Worm (Caenorhabditis elegans) whole organism, L3 larva: Measurements from ENCODE around the gene Y97E10AR.3.

ENCODE experiments used
- R02D3.7 ChIP-seq: fragments of 150-350 bp; optimal IDR thresholded peaks from 2 replicates; lab custom pipeline; 2014; ENCODE audit warnings: missing biosample characterization, missing genetic modification characterization
- ZK546.5 ChIP-seq: sonication (generic microtip); optimal IDR thresholded peaks from 2 replicates; lab custom pipeline; 2017; ENCODE audit warnings: missing biosample characterization, missing genetic modification characterization
- aly-2 ChIP-seq: fragments of 150-350 bp; optimal IDR thresholded peaks from 2 replicates; lab custom pipeline; 2014; ENCODE audit warnings: missing biosample characterization, missing genetic modification characterization
- ama-1 ChIP-seq: fragments of 150-350 bp; optimal IDR thresholded peaks from 2 replicates; lab custom pipeline; 2018
- ceh-16 ChIP-seq: sonication (generic microtip); optimal IDR thresholded peaks from 2 replicates; lab custom pipeline; 2017; ENCODE audit warnings: missing biosample characterization, missing genetic modification characterization
- ceh-28 ChIP-seq: fragments of 150-350 bp; optimal IDR thresholded peaks from 2 replicates; lab custom pipeline; 2014; ENCODE audit warnings: missing biosample characterization, missing genetic modification reagents, missing genetic modification characterization
- ceh-9 ChIP-seq: sonication (generic microtip); optimal IDR thresholded peaks from 2 replicates; lab custom pipeline; 2018; ENCODE audit warnings: missing biosample characterization, missing genetic modification characterization
- egl-27 ChIP-seq: sonication (generic microtip); optimal IDR thresholded peaks from 4 replicates; lab custom pipeline; 2017; ENCODE audit warnings: missing biosample characterization, missing genetic modification reagents, missing genetic modification characterization
- elt-1 ChIP-seq: fragments of 150-350 bp; optimal IDR thresholded peaks from 2 replicates; lab custom pipeline; 2014; ENCODE audit warnings: missing biosample characterization, missing genetic modification characterization
- elt-2 ChIP-seq: sonication (generic microtip); optimal IDR thresholded peaks from 2 replicates; lab custom pipeline; 2016; ENCODE audit warnings: missing genetic modification reagents, mild to moderate bottlenecking, missing genetic modification characterization, missing compliant biosample characterization
- elt-3 ChIP-seq, 3 experiments: fragments of 150-350 bp in 1 of 3; sonication (generic microtip) in 2 of 3; optimal IDR thresholded peaks; 2 replicates in 2 of 3; 4 replicates in 1 of 3; lab custom pipeline; 2014 to 2017; ENCODE audit warnings: missing biosample characterization in 3 of 3, missing genetic modification characterization in 3 of 3
- eor-1 ChIP-seq, 2 experiments: fragments of 150-350 bp; optimal IDR thresholded peaks; 2 replicates each; lab custom pipeline; 2014 to 2018; ENCODE audit warnings: missing biosample characterization in 2 of 2, missing genetic modification characterization in 2 of 2
- fkh-10 ChIP-seq: sonication (generic microtip); optimal IDR thresholded peaks from 2 replicates; lab custom pipeline; 2017; ENCODE audit warnings: missing biosample characterization, missing genetic modification reagents, missing genetic modification characterization
- fkh-2 ChIP-seq: fragments of 150-350 bp; optimal IDR thresholded peaks from 2 replicates; lab custom pipeline; 2014; ENCODE audit warnings: missing biosample characterization, missing genetic modification reagents, missing genetic modification characterization
- hmg-11 ChIP-seq: sonication (generic microtip); optimal IDR thresholded peaks from 2 replicates; lab custom pipeline; 2016; ENCODE audit warnings: missing genetic modification characterization, missing compliant biosample characterization
- jun-1 ChIP-seq: fragments of 150-350 bp; optimal IDR thresholded peaks from 2 replicates; lab custom pipeline; 2014; ENCODE audit warnings: missing biosample characterization, missing genetic modification reagents, missing genetic modification characterization
- lin-15B ChIP-seq: fragments of 150-350 bp; optimal IDR thresholded peaks from 2 replicates; lab custom pipeline; 2014; ENCODE audit warnings: missing biosample characterization, missing genetic modification characterization
- lin-39 ChIP-seq: fragments of 150-350 bp; optimal IDR thresholded peaks from 2 replicates; lab custom pipeline; 2018; ENCODE audit warnings: missing biosample characterization, missing genetic modification reagents, missing genetic modification characterization
- lsy-12 ChIP-seq: sonication (generic microtip); optimal IDR thresholded peaks from 2 replicates; lab custom pipeline; 2016; ENCODE audit warnings: mild to moderate bottlenecking, missing genetic modification characterization, missing compliant biosample characterization
- mdl-1 ChIP-seq: fragments of 150-350 bp; optimal IDR thresholded peaks from 2 replicates; lab custom pipeline; 2014; ENCODE audit warnings: missing biosample characterization, missing genetic modification characterization
- mml-1 ChIP-seq: fragments of 150-350 bp; sonication (generic microtip); optimal IDR thresholded peaks from 3 replicates; lab custom pipeline; 2014; ENCODE audit warnings: missing biosample characterization, missing genetic modification characterization
- nfya-1 ChIP-seq: sonication (generic microtip); optimal IDR thresholded peaks from 2 replicates; lab custom pipeline; 2017; ENCODE audit warnings: missing genetic modification characterization, mild to moderate bottlenecking, missing compliant biosample characterization, antibody characterized with exemption, moderate library complexity; ENCODE audit not compliant: insufficient read depth
- nhr-12 ChIP-seq: fragments of 150-350 bp; optimal IDR thresholded peaks from 2 replicates; lab custom pipeline; 2014; ENCODE audit warnings: missing biosample characterization, missing genetic modification characterization
- nhr-23 ChIP-seq: fragments of 150-350 bp; optimal IDR thresholded peaks from 2 replicates; lab custom pipeline; 2014; ENCODE audit warnings: missing biosample characterization, missing genetic modification reagents, missing genetic modification characterization
- nhr-237 ChIP-seq: fragments of 150-350 bp; optimal IDR thresholded peaks from 2 replicates; lab custom pipeline; 2014; ENCODE audit warnings: missing biosample characterization, missing genetic modification characterization
- nhr-25 ChIP-seq: sonication (generic microtip); optimal IDR thresholded peaks from 2 replicates; lab custom pipeline; 2017; ENCODE audit warnings: missing biosample characterization, missing genetic modification characterization
- nhr-28 ChIP-seq: fragments of 150-350 bp; optimal IDR thresholded peaks from 2 replicates; lab custom pipeline; 2014; ENCODE audit warnings: missing biosample characterization, missing genetic modification characterization
- nhr-43 ChIP-seq: sonication (generic microtip); optimal IDR thresholded peaks from 2 replicates; lab custom pipeline; 2016; ENCODE audit warnings: mild to moderate bottlenecking, missing genetic modification characterization, missing compliant biosample characterization; ENCODE audit not compliant: poor library complexity, severe bottlenecking
- nhr-76 ChIP-seq: fragments of 150-350 bp; sonication (generic microtip); optimal IDR thresholded peaks from 5 replicates; lab custom pipeline; 2014; ENCODE audit warnings: missing biosample characterization, missing genetic modification characterization
- pha-4 ChIP-seq: fragments of 150-350 bp; optimal IDR thresholded peaks from 2 replicates; lab custom pipeline; 2014; ENCODE audit warnings: missing biosample characterization, missing genetic modification reagents, missing genetic modification characterization
- pqm-1 ChIP-seq: fragments of 150-350 bp; optimal IDR thresholded peaks from 2 replicates; lab custom pipeline; 2017; ENCODE audit warnings: missing biosample characterization, missing genetic modification characterization, inconsistent platforms
- snpc-4 ChIP-seq: fragments of 150-350 bp; optimal IDR thresholded peaks from 2 replicates; lab custom pipeline; 2014; ENCODE audit warnings: missing biosample characterization, missing genetic modification characterization
- tbx-2 ChIP-seq: sonication (generic microtip); optimal IDR thresholded peaks from 2 replicates; lab custom pipeline; 2016; ENCODE audit warnings: mild to moderate bottlenecking, missing genetic modification characterization, missing compliant biosample characterization
- ztf-11 ChIP-seq: fragments of 150-350 bp; optimal IDR thresholded peaks from 2 replicates; lab custom pipeline; 2014; ENCODE audit warnings: missing biosample characterization, missing genetic modification characterization
- ztf-4 ChIP-seq: fragments of 150-350 bp; optimal IDR thresholded peaks from 2 replicates; lab custom pipeline; 2014; ENCODE audit warnings: missing biosample characterization, missing genetic modification characterization

Gene Y97E10AR.3

DNA sequence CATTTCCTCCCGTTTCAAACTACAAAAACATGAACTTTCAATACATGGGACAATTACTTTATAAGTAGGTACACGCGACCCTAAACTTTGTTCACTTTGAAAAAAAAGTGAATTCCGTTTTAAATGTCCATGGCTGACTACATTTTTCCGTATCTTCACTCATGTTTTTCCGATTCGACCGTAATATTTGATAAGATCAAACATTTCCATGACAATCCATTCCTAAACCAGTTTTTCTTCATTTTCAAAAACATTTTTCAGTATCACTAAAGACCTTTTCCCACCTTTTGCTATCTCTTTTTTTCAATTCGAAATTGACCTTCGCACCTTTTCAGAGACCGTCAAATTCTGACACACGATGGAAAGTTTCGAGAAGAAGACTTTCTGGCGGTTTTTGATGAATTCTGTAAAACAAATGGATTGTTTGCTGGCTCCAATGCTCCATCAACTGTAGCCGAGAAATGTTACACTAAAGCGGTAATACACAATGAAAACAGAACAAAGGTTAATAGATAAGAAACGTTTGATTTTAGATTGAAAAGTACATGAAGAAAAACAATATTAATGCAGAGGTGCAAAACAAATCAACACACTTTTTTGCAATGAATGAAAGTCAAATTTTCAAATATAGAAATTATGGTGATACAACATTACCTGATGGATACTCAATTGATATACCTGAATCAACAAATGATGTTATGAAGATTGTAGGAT, 20.3 kb upstream of the Y97E10AR.3 start:
- TF ChIP-seq fkh-10 (GFP tag; lab: Kevin White, UChicago) (no peak), ztf-4 (tag; lab: Kevin White, UChicago) (no peak), nhr-12 (tag; lab: Kevin White, UChicago) (no peak), tbx-2 (tag; lab: Kevin White, UChicago) (no peak), jun-1 (tag; lab: Kevin White, UChicago) (no peak), nfya-1 (tag; lab: Kevin White, UChicago) (no peak), ama-1 (lab: Kevin White, UChicago) (no peak), fkh-2 (tag; lab: Kevin White, UChicago) (no peak), nhr-43 (tag; lab: Kevin White, UChicago) (peak; percentile 21), ZK546.5 (tag; lab: Kevin White, UChicago) (no peak), snpc-4 (tag; lab: Kevin White, UChicago) (no peak), lin-39 (tag; lab: Kevin White, UChicago) (no peak), aly-2 (tag; lab: Kevin White, UChicago) (no peak), nhr-237 (no peak), nhr-76 (tag; lab: Kevin White, UChicago) (no peak), elt-3 (tag; optimal IDR thresholded peaks at IDR 0.05; lab: Kevin White, UChicago) (peak in 1 of 3 experiments; percentile 78), nhr-28 (tag; lab: Kevin White, UChicago) (no peak), ztf-11 (tag; lab: Kevin White, UChicago) (no peak), elt-1 (tag; lab: Kevin White, UChicago) (peak; percentile 16), ceh-9 (tag; lab: Kevin White, UChicago) (no peak), mml-1 (tag; lab: Kevin White, UChicago) (no peak), nhr-25 (tag; lab: Kevin White, UChicago) (no peak), ceh-16 (tag; lab: Kevin White, UChicago) (no peak), egl-27 (no peak)

DNA sequence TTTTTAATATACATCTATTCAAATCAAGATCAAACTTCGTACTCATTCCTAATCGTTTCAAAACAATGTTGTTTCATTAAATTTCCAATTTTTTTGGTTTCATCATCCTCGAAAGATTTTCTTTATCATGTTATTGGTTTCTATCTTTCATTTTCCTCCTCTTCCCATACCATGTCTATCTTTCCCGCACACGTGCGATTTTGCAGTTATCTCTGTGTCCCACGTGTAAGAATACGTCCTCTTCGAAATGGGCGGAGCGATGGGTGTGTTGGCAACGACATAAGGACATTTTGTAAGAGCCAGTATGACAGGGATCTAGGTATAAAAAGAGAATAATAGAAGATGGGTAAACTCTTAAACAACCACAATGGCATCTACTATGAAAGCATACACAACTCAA, 19.0 kb upstream of the Y97E10AR.3 start, which contains the start of gene F43H9.4:
TSS of gene F43H9.4 (plus strand) at position 366 of the 400 bp plus-strand sequence.
- TF ChIP-seq nhr-43 (tag; lab: Kevin White, UChicago) (peak; percentile 85), mdl-1 (peak; percentile 49), ZK546.5 (tag; lab: Kevin White, UChicago) (no peak), nhr-23 (tag; lab: Kevin White, UChicago) (peak; percentile 28), elt-3 (tag; optimal IDR thresholded peaks at IDR 0.05; lab: Kevin White, UChicago) (peak in 1 of 3 experiments; percentile 10)

DNA sequence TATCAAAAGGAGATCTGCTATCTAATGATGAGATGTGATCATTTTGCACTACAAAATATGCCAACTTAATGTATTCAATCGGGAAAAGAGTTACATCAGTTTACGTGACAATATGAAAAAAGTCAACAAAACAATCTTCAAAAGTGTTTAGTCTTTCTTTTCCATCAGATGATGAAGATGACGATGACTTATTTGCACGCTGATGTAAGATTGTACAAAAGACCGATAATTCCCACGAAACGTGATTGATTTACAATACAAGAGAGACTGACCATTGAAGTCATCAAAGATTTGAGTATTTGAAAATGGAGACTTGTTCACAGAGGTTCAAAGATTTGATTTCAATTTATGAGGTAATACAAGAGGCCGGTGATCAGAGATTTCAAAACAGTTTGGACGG, 17.9 kb upstream of the Y97E10AR.3 start:
- TF ChIP-seq elt-2 (tag; lab: Kevin White, UChicago) (no peak), nhr-43 (tag; lab: Kevin White, UChicago) (peak; percentile 2), elt-1 (tag; lab: Kevin White, UChicago) (peak; percentile 80), nhr-25 (tag; lab: Kevin White, UChicago) (peak; percentile 3), nhr-28 (tag; lab: Kevin White, UChicago) (no peak)
- TF ChIP-seq, all 47 proteins: peak for 3

DNA sequence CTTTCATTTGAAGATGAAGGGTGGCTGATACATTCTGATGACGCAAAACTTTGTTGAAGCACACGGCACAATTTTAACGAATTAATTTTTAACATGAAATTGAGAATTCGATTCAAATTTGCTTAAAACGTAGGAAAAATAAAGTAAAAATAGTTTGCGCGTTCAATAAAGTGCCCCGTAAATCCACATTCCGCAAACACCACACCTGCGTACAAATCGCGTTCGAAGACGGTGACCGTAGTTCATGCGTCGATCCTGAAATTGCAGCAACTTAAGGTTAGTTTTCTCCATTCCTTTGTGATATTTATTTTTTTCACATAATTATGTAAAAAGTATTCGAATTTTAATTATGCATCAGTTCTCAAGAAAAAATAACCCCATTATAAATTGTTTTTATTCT, 17.4 kb upstream of the Y97E10AR.3 start, which contains the start of gene F43H9.3:
TSS of gene F43H9.3 (minus strand) at position 189 of the 400 bp plus-strand sequence.
- TF ChIP-seq elt-2 (tag; lab: Kevin White, UChicago): no peak
- peak; percentile 30 for TF ChIP-seq pha-4 (tag; lab: Kevin White, UChicago)
- TF ChIP-seq hmg-11 (tag; lab: Kevin White, UChicago): peak; percentile 18
- TF ChIP-seq lin-15B (tag; lab: Kevin White, UChicago): peak; percentile 2
- TF ChIP-seq R02D3.7 (tag; lab: Kevin White, UChicago): peak; percentile 89
- peak; percentile 28 for TF ChIP-seq nfya-1 (tag; lab: Kevin White, UChicago)

DNA sequence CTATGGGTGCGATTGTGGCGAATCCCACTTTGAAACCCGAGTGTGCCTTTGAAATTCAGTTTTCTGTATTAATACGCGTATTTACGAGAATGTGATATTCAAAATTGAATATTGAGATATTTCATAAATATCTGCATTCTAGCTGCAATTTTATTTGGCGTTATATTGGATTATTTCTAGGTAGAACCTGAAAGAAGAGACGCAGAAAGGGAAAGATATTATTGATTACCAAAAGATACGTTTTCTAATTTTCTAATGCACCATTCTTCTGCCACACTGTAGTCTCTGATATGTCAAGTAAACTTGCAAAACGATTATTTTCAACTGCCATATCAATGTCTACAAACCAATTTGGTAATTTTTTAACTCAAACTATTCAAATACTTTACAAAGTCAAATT, 14.7 kb upstream of the Y97E10AR.3 start, which contains the start of gene ech-3:
TSS of gene ech-3 (plus strand) at position 178 of the 400 bp plus-strand sequence.
- TF ChIP-seq elt-2 (tag; lab: Kevin White, UChicago): peak; percentile 39
- TF ChIP-seq pha-4 (tag; lab: Kevin White, UChicago): peak; percentile 51
- TF ChIP-seq pqm-1: peak; percentile 21
- TF ChIP-seq hmg-11 (tag; lab: Kevin White, UChicago): no peak
- TF ChIP-seq ama-1 (lab: Kevin White, UChicago): no peak
- TF ChIP-seq eor-1 (tag; optimal IDR thresholded peaks at IDR 0.05; lab: Kevin White, UChicago): no peak
- peak; percentile 75 for TF ChIP-seq ceh-28 (tag; lab: Kevin White, UChicago)
- TF ChIP-seq lsy-12 (tag; lab: Kevin White, UChicago): no peak
- TF ChIP-seq R02D3.7 (tag; lab: Kevin White, UChicago): no peak
- no peak for TF ChIP-seq ztf-11 (tag; lab: Kevin White, UChicago)
